Fruit fly (Drosophila melanogaster): Measurements from ENCODE around the gene TyrRII.

DNA sequence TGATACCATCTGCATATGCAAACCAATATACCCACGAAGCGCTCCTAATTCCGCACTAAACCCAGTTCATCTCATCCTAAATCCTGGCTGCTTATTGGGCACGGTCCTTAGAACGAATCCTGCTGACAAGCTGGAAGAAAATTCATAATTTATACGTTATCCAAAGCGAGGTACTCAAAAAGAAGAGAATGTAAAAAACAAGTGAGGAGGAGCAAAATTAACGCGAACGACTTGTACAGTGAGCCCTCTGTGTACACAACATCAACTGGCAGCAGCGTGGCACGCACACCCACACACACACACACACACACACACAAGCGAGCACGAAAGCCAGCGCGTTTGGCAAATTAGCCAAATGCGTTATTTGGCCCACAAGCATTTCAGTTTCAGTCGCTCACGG is at the start of gene TyrRII:
- TF ChIP-seq CG8478 (optimal IDR thresholded peaks at IDR 0.05) (no peak), Dll (optimal IDR thresholded peaks at IDR 0.05) (no peak), EcR (GFP tag; optimal IDR thresholded peaks at IDR 0.05) (no peak), psq (optimal IDR thresholded peaks at IDR 0.05) (no peak), pan (optimal IDR thresholded peaks at IDR 0.05) (no peak), usp (GFP tag; optimal IDR thresholded peaks at IDR 0.05) (no peak)

All from whole organism.